Worm (Caenorhabditis elegans): ENCODE data around the gene tbck-1.

- TF ChIP-seq ets-7 (tag; optimal IDR thresholded peaks at IDR 0.05) (no peak), tra-4 (tag; optimal IDR thresholded peaks at IDR 0.05) (no peak), hnd-1 (tag; optimal IDR thresholded peaks at IDR 0.05) (no peak), ama-1 (optimal IDR thresholded peaks at IDR 0.05) (no peak), ceh-13 (GFP tag; optimal IDR thresholded peaks at IDR 0.05) (no peak), sea-1 (GFP tag; conservative IDR thresholded peaks at IDR 0.05) (no peak), hmbx-1 (tag; optimal IDR thresholded peaks at IDR 0.05) (no peak), ceh-36 (tag; optimal IDR thresholded peaks at IDR 0.05) (no peak), hmg-4 (GFP tag; optimal IDR thresholded peaks at IDR 0.05) (no peak), flt-1 (GFP tag; IDR thresholded peaks at IDR 0.05) (no peak), B0310.2 (tag; optimal IDR thresholded peaks at IDR 0.05) (no peak)
Observed at ce11 chrII:4802917-4803316, 25.4 kb upstream of the tbck-1 start.

Data from whole organism, early embryonic.